Worm (Caenorhabditis elegans) whole organism, late embryonic: ENCODE results near the gene srt-34.

Source experiments
- C08G9.2 ChIP-seq: sonication (generic microtip); optimal IDR thresholded peaks from 2 replicates; lab custom pipeline; 2016; ENCODE audit warnings: mild to moderate bottlenecking, missing genetic modification characterization, moderate library complexity, missing compliant biosample characterization
- ama-1 ChIP-seq: fragments of 150-350 bp; optimal IDR thresholded peaks from 2 replicates; lab custom pipeline; 2014
- dmd-4 ChIP-seq: sonication (generic microtip); optimal IDR thresholded peaks from 2 replicates; lab custom pipeline; 2016; ENCODE audit warnings: borderline replicate concordance, missing genetic modification characterization, missing compliant biosample characterization
- elt-2 ChIP-seq: sonication (generic microtip); optimal IDR thresholded peaks from 2 replicates; lab custom pipeline; 2016; ENCODE audit warnings: missing genetic modification reagents, missing genetic modification characterization, missing compliant biosample characterization
- elt-4 ChIP-seq: sonication (generic microtip); optimal IDR thresholded peaks from 2 replicates; lab custom pipeline; 2016; ENCODE audit warnings: missing genetic modification characterization, missing compliant biosample characterization
- fax-1 ChIP-seq: sonication (generic microtip); optimal IDR thresholded peaks from 2 replicates; lab custom pipeline; 2016; ENCODE audit warnings: missing genotype, missing genetic modification characterization, missing compliant biosample characterization
- hlh-13 ChIP-seq: fragments of 200-800 bp; sonication (Bioruptor generic); optimal IDR thresholded peaks from 2 replicates; lab custom pipeline; 2018; ENCODE audit warnings: mild to moderate bottlenecking, missing genetic modification characterization, missing compliant biosample characterization
- hlh-8 ChIP-seq: sonication (generic microtip); optimal IDR thresholded peaks from 2 replicates; lab custom pipeline; 2016; ENCODE audit warnings: missing genotype, missing genetic modification characterization, missing compliant biosample characterization
- nhr-11 ChIP-seq: fragments of 150-350 bp; optimal IDR thresholded peaks from 2 replicates; lab custom pipeline; 2014; ENCODE audit warnings: missing biosample characterization, missing genetic modification characterization
- pha-2 ChIP-seq: sonication (generic microtip); optimal IDR thresholded peaks from 2 replicates; lab custom pipeline; 2017; ENCODE audit warnings: mild to moderate bottlenecking, missing genetic modification characterization, missing compliant biosample characterization
- sox-4 ChIP-seq: sonication (generic microtip); optimal IDR thresholded peaks from 2 replicates; lab custom pipeline; 2017; ENCODE audit warnings: mild to moderate bottlenecking, missing genetic modification characterization, inconsistent platforms, missing compliant biosample characterization

ce11 chrV:2849071-2849470 lies 31.1 kb upstream of the srt-34 start, which contains the start of gene ugt-53:
- TF ChIP-seq fax-1 (tag; lab: Kevin White, UChicago) (no peak), elt-4 (tag; lab: Kevin White, UChicago) (no peak), hlh-8 (tag; lab: Kevin White, UChicago) (no peak), dmd-4 (tag; lab: Kevin White, UChicago) (no peak), elt-2 (peak; percentile 6), C08G9.2 (no peak), hlh-13 (GFP tag; lab: Kevin White, UChicago) (no peak), nhr-11 (tag; lab: Kevin White, UChicago) (no peak), sox-4 (tag; lab: Kevin White, UChicago) (no peak), ama-1 (no peak), pha-2 (tag; lab: Kevin White, UChicago) (no peak)
